Worm (Caenorhabditis elegans) whole organism, L1 larva: Measurements from ENCODE around the gene F26F4.5.

Experiments
- C16A3.4 ChIP-seq: fragments of 150-350 bp; optimal IDR thresholded peaks from 2 replicates; lab custom pipeline; 2014; ENCODE audit warnings: missing biosample characterization, missing genetic modification characterization
- F16B12.6 ChIP-seq: fragments of 150-350 bp; optimal IDR thresholded peaks from 2 replicates; lab custom pipeline; 2014; ENCODE audit warnings: missing biosample characterization, missing genetic modification characterization
- alr-1 ChIP-seq: fragments of 200-800 bp; sonication (Bioruptor generic); optimal IDR thresholded peaks from 2 replicates; lab custom pipeline; 2018; ENCODE audit warnings: borderline replicate concordance, mild to moderate bottlenecking, missing genetic modification characterization, missing compliant biosample characterization
- ama-1 ChIP-seq: fragments of 150-350 bp; optimal IDR thresholded peaks from 2 replicates; lab custom pipeline; 2014
- blmp-1 ChIP-seq: fragments of 150-350 bp; optimal IDR thresholded peaks from 2 replicates; lab custom pipeline; 2014; ENCODE audit warnings: missing biosample characterization, missing genetic modification characterization
- ceh-8 ChIP-seq: fragments of 200-800 bp; sonication (Bioruptor generic); optimal IDR thresholded peaks from 2 replicates; lab custom pipeline; 2018; ENCODE audit warnings: mild to moderate bottlenecking, missing genetic modification characterization, moderate library complexity, missing compliant biosample characterization
- ceh-90 ChIP-seq: sonication (generic microtip); optimal IDR thresholded peaks from 2 replicates; lab custom pipeline; 2016; ENCODE audit warnings: missing genetic modification characterization, missing compliant biosample characterization
- ces-1 ChIP-seq: fragments of 150-350 bp; optimal IDR thresholded peaks from 2 replicates; lab custom pipeline; 2014; ENCODE audit warnings: missing biosample characterization, missing genetic modification reagents, missing genetic modification characterization
- dpl-1 ChIP-seq, 3 experiments: fragments of 150-350 bp in 2 of 3; sonication (generic microtip) in 1 of 3; optimal IDR thresholded peaks; 2 replicates each; lab custom pipeline; 2014 to 2017; ENCODE audit warnings: missing biosample characterization in 3 of 3, missing genetic modification characterization in 3 of 3, missing genetic modification reagents in 3 of 3
- dsc-1 ChIP-seq: sonication (generic microtip); optimal IDR thresholded peaks from 2 replicates; lab custom pipeline; 2016; ENCODE audit warnings: mild to moderate bottlenecking, missing genetic modification characterization, missing compliant biosample characterization
- efl-1 ChIP-seq, 4 experiments: fragments of 150-350 bp; optimal IDR thresholded peaks in 3 of 4; peaks in 1 of 4; 1 replicate in 1 of 4; 2 replicates in 3 of 4; lab custom pipeline; 2014; ENCODE audit warnings: missing biosample characterization in 2 of 4, missing genetic modification characterization in 2 of 4, missing genetic modification reagents in 2 of 4
- egl-13 ChIP-seq: sonication (generic microtip); optimal IDR thresholded peaks from 2 replicates; lab custom pipeline; 2016; ENCODE audit warnings: missing genotype, missing genetic modification reagents, missing genetic modification characterization, missing compliant biosample characterization
- elt-2 ChIP-seq: sonication (generic microtip); optimal IDR thresholded peaks from 2 replicates; lab custom pipeline; 2016; ENCODE audit warnings: missing genetic modification characterization, mild to moderate bottlenecking, inconsistent platforms, missing compliant biosample characterization, missing genetic modification reagents
- ets-5 ChIP-seq: fragments of 200-800 bp; sonication (Bioruptor generic); IDR thresholded peaks from 2 replicates; pipeline ENCODE4 v1.3.6; 2022; ENCODE audit warnings: missing genetic modification characterization, missing compliant biosample characterization
- fkh-10 ChIP-seq: sonication (generic microtip); optimal IDR thresholded peaks from 2 replicates; lab custom pipeline; 2017; ENCODE audit warnings: missing biosample characterization, missing genetic modification reagents, missing genetic modification characterization
- fkh-4 ChIP-seq: sonication (generic microtip); optimal IDR thresholded peaks from 2 replicates; lab custom pipeline; 2016; ENCODE audit warnings: missing compliant biosample characterization, missing genetic modification characterization, borderline replicate concordance
- fkh-8 ChIP-seq: sonication (generic microtip); optimal IDR thresholded peaks from 2 replicates; lab custom pipeline; 2016; ENCODE audit warnings: mild to moderate bottlenecking, missing genetic modification characterization, missing compliant biosample characterization
- fos-1 ChIP-seq: fragments of 150-350 bp; optimal IDR thresholded peaks from 2 replicates; lab custom pipeline; 2014; ENCODE audit warnings: missing biosample characterization, missing genetic modification characterization
- grh-1 ChIP-seq: fragments of 200-800 bp; sonication (Bioruptor generic); IDR thresholded peaks from 2 replicates; pipeline ENCODE4 v1.3.6; 2022; ENCODE audit warnings: missing genetic modification reagents, missing genetic modification characterization, missing compliant biosample characterization
- hlh-4 ChIP-seq: sonication (generic microtip); optimal IDR thresholded peaks from 2 replicates; lab custom pipeline; 2016; ENCODE audit warnings: mild to moderate bottlenecking, missing genetic modification characterization, missing compliant biosample characterization
- hpl-2 ChIP-seq: fragments of 150-350 bp; optimal IDR thresholded peaks from 2 replicates; lab custom pipeline; 2014; ENCODE audit warnings: missing biosample characterization, missing genetic modification reagents, missing genetic modification characterization
- jun-1 ChIP-seq: fragments of 150-350 bp; optimal IDR thresholded peaks from 2 replicates; lab custom pipeline; 2014; ENCODE audit warnings: missing biosample characterization, missing genetic modification reagents, missing genetic modification characterization
- lin-13 ChIP-seq: fragments of 150-350 bp; optimal IDR thresholded peaks from 2 replicates; lab custom pipeline; 2014; ENCODE audit warnings: missing biosample characterization, missing genetic modification reagents, missing genetic modification characterization
- lin-14 ChIP-seq: fragments of 200-800 bp; sonication (Bioruptor generic); optimal IDR thresholded peaks from 2 replicates; lab custom pipeline; 2018; ENCODE audit warnings: mild to moderate bottlenecking, missing genetic modification characterization, moderate library complexity, missing compliant biosample characterization
- lin-39 ChIP-seq: fragments of 150-350 bp; optimal IDR thresholded peaks from 2 replicates; lab custom pipeline; 2014; ENCODE audit warnings: missing biosample characterization, missing genetic modification reagents, missing genetic modification characterization
- lir-3 ChIP-seq: sonication (generic microtip); optimal IDR thresholded peaks from 2 replicates; lab custom pipeline; 2016; ENCODE audit warnings: mild to moderate bottlenecking, missing genetic modification characterization, moderate library complexity, missing compliant biosample characterization; ENCODE audit not compliant: poor library complexity
- mdl-1 ChIP-seq, 2 experiments: fragments of 150-350 bp; optimal IDR thresholded peaks; 2 replicates each; lab custom pipeline; 2014 to 2017; ENCODE audit warnings: missing biosample characterization in 2 of 2, missing genetic modification characterization in 2 of 2, inconsistent platforms in 1 of 2
- nhr-12 ChIP-seq: sonication (generic microtip); optimal IDR thresholded peaks from 2 replicates; lab custom pipeline; 2017; ENCODE audit warnings: missing biosample characterization, missing genetic modification characterization
- nhr-19 ChIP-seq: fragments of 200-800 bp; sonication (Bioruptor generic); conservative IDR thresholded peaks from 2 replicates; pipeline ENCODE4 v1.3.6; 2022; ENCODE audit warnings: missing genetic modification characterization, missing compliant biosample characterization
- nhr-237 ChIP-seq: fragments of 150-350 bp; optimal IDR thresholded peaks from 2 replicates; lab custom pipeline; 2014; ENCODE audit warnings: missing biosample characterization, missing genetic modification characterization
- nhr-28 ChIP-seq: fragments of 150-350 bp; optimal IDR thresholded peaks from 2 replicates; lab custom pipeline; 2014; ENCODE audit warnings: missing biosample characterization, missing genetic modification characterization
- nhr-47 ChIP-seq: sonication (generic microtip); optimal IDR thresholded peaks from 2 replicates; lab custom pipeline; 2016; ENCODE audit warnings: mild to moderate bottlenecking, missing genetic modification characterization, moderate library complexity, missing compliant biosample characterization
- nhr-76 ChIP-seq: sonication (generic microtip); optimal IDR thresholded peaks from 2 replicates; lab custom pipeline; 2017; ENCODE audit warnings: missing biosample characterization, missing genetic modification characterization
- nhr-84 ChIP-seq: sonication (generic microtip); optimal IDR thresholded peaks from 2 replicates; lab custom pipeline; 2017; ENCODE audit warnings: missing biosample characterization, missing genetic modification characterization
- nhr-85 ChIP-seq: sonication (generic microtip); peaks from one replicate; lab custom pipeline; 2016; ENCODE audit warnings: missing genetic modification characterization, inconsistent platforms, missing compliant biosample characterization
- pag-3 ChIP-seq: sonication (generic microtip); optimal IDR thresholded peaks from 2 replicates; lab custom pipeline; 2017; ENCODE audit warnings: missing genetic modification characterization, mild to moderate bottlenecking, missing compliant biosample characterization, antibody characterized with exemption, borderline replicate concordance; ENCODE audit not compliant: insufficient read depth
- pax-3 ChIP-seq: fragments of 200-800 bp; sonication (Bioruptor generic); optimal IDR thresholded peaks from 2 replicates; lab custom pipeline; 2018; ENCODE audit warnings: mild to moderate bottlenecking, missing genetic modification characterization, moderate library complexity, missing compliant biosample characterization
- sox-4 ChIP-seq: sonication (generic microtip); optimal IDR thresholded peaks from 2 replicates; lab custom pipeline; 2016; ENCODE audit warnings: missing genetic modification characterization, missing compliant biosample characterization
- sup-37 ChIP-seq: fragments of 200-800 bp; sonication (Bioruptor generic); optimal IDR thresholded peaks from 2 replicates; lab custom pipeline; 2018; ENCODE audit warnings: mild to moderate bottlenecking, missing genetic modification characterization, missing compliant biosample characterization
- tbx-2 ChIP-seq: sonication (generic microtip); optimal IDR thresholded peaks from 2 replicates; lab custom pipeline; 2016; ENCODE audit warnings: missing genetic modification characterization, missing compliant biosample characterization
- tlp-1 ChIP-seq: fragments of 150-350 bp; optimal IDR thresholded peaks from 2 replicates; lab custom pipeline; 2014; ENCODE audit warnings: missing biosample characterization, missing genetic modification characterization
- unc-30 ChIP-seq: sonication (generic microtip); optimal IDR thresholded peaks from 2 replicates; lab custom pipeline; 2017; ENCODE audit warnings: missing biosample characterization, missing genetic modification characterization
- unc-62 ChIP-seq: fragments of 150-350 bp; optimal IDR thresholded peaks from 2 replicates; lab custom pipeline; 2014; ENCODE audit warnings: missing biosample characterization, missing genetic modification reagents, missing genetic modification characterization
- zag-1 ChIP-seq: fragments of 150-350 bp; optimal IDR thresholded peaks from 2 replicates; lab custom pipeline; 2014; ENCODE audit warnings: missing biosample characterization, missing genetic modification characterization
- zip-4 ChIP-seq: fragments of 200-800 bp; sonication (Bioruptor generic); optimal IDR thresholded peaks from 2 replicates; lab custom pipeline; 2018; ENCODE audit warnings: mild to moderate bottlenecking, missing genetic modification characterization, moderate library complexity, missing compliant biosample characterization
- ztf-4 ChIP-seq: fragments of 150-350 bp; optimal IDR thresholded peaks from 2 replicates; lab custom pipeline; 2014; ENCODE audit warnings: missing biosample characterization, missing genetic modification characterization

F26F4.5 gene

DNA sequence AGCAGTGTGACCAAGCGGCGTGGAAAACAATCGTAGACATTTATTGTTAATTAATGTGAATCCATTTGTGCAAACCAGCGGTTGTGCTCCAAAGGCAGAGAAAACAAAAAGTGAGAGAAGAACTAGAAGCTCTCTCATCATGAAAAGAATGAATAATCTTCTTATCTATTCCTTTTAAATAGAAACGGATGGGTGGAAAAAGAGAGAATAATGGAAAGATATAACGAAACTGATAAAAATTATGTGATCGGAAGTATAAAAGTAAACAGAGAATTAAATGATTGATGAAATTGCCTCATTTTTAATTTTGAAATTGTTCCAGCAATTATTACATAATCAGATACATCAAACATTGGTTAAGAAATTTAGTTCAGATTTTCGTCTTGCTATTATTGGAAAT lies 7.6 kb downstream of the F26F4.5 start, which contains the start of gene clec-5:
Gene clec-5 (minus strand): TSS at position 178 of the 400 bp plus-strand sequence.
- TF ChIP-seq unc-62, result no peak
- peak; percentile 29 for TF ChIP-seq jun-1 (tag; lab: Kevin White, UChicago)
- TF ChIP-seq elt-2 (tag; lab: Kevin White, UChicago), result peak; percentile 40
- TF ChIP-seq pag-3, result no peak
- TF ChIP-seq nhr-84 (tag; lab: Kevin White, UChicago), result no peak
- no peak for TF ChIP-seq hlh-4 (tag; lab: Kevin White, UChicago)
- TF ChIP-seq, all 84 proteins: peak for 2

DNA sequence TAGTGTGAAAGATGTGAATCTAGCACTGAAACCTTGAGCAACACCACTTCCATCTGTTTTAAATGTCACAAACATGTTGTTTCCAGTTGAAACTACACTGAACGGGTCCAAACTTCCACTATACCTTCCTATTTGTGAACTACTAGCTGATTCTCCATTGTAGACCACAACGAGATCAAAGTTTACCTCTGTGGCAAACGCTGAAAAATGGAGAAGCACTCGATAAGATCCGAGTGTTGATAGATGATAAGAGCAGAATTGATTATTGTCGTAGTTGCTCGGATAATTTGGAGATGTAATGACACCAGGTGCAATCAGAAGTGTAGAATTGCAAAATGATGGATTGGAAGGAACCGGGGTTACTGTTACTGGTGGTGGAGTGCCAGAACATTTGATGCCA lies 9.1 kb downstream of the F26F4.5 start:
- TF ChIP-seq efl-1 (optimal IDR thresholded peaks at IDR 0.05; lab: Kevin White, UChicago), result no peak
- peak in 1 of 2 experiments; percentile 70 for TF ChIP-seq efl-1 (GFP tag; optimal IDR thresholded peaks at IDR 0.05 in 1 of 2; lab: Kevin White, UChicago)
- TF ChIP-seq fkh-10 (GFP tag; lab: Kevin White, UChicago), result no peak
- TF ChIP-seq grh-1, result no peak
- peak; percentile 55 for TF ChIP-seq elt-2 (tag; lab: Kevin White, UChicago)
- TF ChIP-seq, all 84 proteins: peak for 2

DNA sequence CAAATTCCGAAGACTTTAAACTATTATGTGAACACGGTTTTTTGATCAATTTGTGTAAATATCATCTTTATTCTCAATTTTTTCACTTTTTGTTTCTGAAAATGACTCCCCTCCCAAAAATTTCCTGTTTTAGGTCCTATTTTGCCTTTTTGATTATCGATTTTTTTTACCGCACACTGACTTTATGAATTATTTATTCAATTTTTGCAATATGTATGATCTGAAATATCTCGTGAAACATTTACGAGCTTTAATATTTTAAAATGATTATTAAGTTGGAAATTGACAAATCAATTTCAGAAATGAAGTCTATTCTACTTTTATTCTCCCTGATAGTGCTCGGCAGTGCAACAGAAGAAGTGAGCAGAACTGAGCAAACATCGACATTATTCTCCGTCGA lies 11.6 kb downstream of the F26F4.5 start, which contains the start of gene C35D10.1:
Gene C35D10.1 (plus strand): TSS at position 301 of the 400 bp plus-strand sequence.
- TF ChIP-seq efl-1 (optimal IDR thresholded peaks at IDR 0.05; lab: Kevin White, UChicago), result no peak
- peak in 1 of 2 experiments; percentile 74 for TF ChIP-seq efl-1 (GFP tag; optimal IDR thresholded peaks at IDR 0.05 in 1 of 2; lab: Kevin White, UChicago)
- no peak for TF ChIP-seq dsc-1 (tag; lab: Kevin White, UChicago)
- no peak for TF ChIP-seq tlp-1 (tag; lab: Kevin White, UChicago)
- no peak for TF ChIP-seq zip-4 (GFP tag; lab: Kevin White, UChicago)
- no peak for TF ChIP-seq alr-1 (tag; lab: Kevin White, UChicago)
- TF ChIP-seq sox-4 (tag; lab: Kevin White, UChicago), result no peak

DNA sequence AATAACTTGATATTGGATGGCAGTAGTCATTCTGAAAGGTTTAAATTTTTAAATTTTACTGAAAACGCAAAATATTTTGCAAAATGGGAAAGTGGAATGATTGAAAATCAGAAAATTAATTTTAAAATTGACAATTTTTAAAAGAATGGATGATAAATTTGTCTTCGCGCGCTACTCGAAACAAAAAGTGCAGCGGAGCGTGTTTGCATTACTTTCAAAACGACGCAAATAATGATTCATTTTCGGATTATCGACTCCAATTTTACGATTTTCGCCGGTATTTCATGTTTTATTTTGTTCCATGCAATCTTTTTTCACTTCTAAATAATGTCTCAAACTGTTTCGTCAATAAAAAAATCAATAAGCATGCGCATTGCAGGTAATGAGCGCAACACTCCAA lies 12.8 kb downstream of the F26F4.5 start, which contains the start of the genes tost-1 and arx-6:
Gene tost-1 (minus strand): TSS at position 31 of the 400 bp plus-strand sequence.
Gene arx-6 (plus strand): TSS at position 378 of the 400 bp plus-strand sequence.
- TF ChIP-seq C16A3.4 (peak; percentile 57), zag-1 (tag; lab: Kevin White, UChicago) (no peak), efl-1 (optimal IDR thresholded peaks at IDR 0.05; lab: Kevin White, UChicago) (peak; percentile 90 to 96), efl-1 (GFP tag; optimal IDR thresholded peaks at IDR 0.05 in 1 of 2; lab: Kevin White, UChicago) (peak; percentile 90 to 99), unc-30 (no peak), egl-13 (tag; lab: Kevin White, UChicago) (no peak), nhr-12 (tag; lab: Kevin White, UChicago) (no peak), ceh-90 (tag; lab: Kevin White, UChicago) (no peak), mdl-1 (tag; optimal IDR thresholded peaks at IDR 0.05; lab: Kevin White, UChicago) (no peak), lin-13 (no peak), ces-1 (no peak), nhr-85 (tag; lab: Kevin White, UChicago) (no peak), fos-1 (tag; lab: Kevin White, UChicago) (peak; percentile 38), ets-5 (no peak), hpl-2 (GFP tag; lab: Kevin White, UChicago) (no peak), F16B12.6 (tag; lab: Kevin White, UChicago) (peak; percentile 4), elt-2 (tag; lab: Kevin White, UChicago) (no peak), nhr-19 (GFP tag; lab: Robert Waterston, UW) (peak; percentile 20; the same call in 1 of the 2 replicates), nhr-47 (tag; lab: Kevin White, UChicago) (peak; percentile 48), blmp-1 (peak; percentile 46), pax-3 (tag; lab: Kevin White, UChicago) (no peak), tbx-2 (tag; lab: Kevin White, UChicago) (peak; percentile 27), nhr-237 (tag; lab: Kevin White, UChicago) (no peak), nhr-28 (tag; lab: Kevin White, UChicago) (no peak), ztf-4 (tag; lab: Kevin White, UChicago) (no peak), ceh-8 (GFP tag; lab: Kevin White, UChicago) (no peak), dpl-1 (GFP tag; optimal IDR thresholded peaks at IDR 0.05; lab: Kevin White, UChicago) (peak; percentile 84 to 92 (median 89)), nhr-76 (tag; lab: Kevin White, UChicago) (no peak), lin-39 (no peak), fkh-4 (no peak), sup-37 (no peak), lin-14 (GFP tag; lab: Kevin White, UChicago) (peak; percentile 18), ama-1 (lab: Kevin White, UChicago) (no peak), lir-3 (no peak), fkh-8 (peak; percentile 16)
